Fruit fly (Drosophila melanogaster) whole organism, embryonic: ENCODE measurements around the gene Lrr47.
A peak's percentile ranks its signal among the peaks of the same experiment; 100 is the strongest.

Experiments used
- Aef1 ChIP-seq: fragments of 200-800 bp; sonication (Bioruptor generic); IDR thresholded peaks from 3 replicates; pipeline ENCODE4 v1.3.6; 2022; ENCODE audit warnings: missing biosample characterization, missing genetic modification characterization
- Atf6 ChIP-seq: fragments of 200-800 bp; sonication (Bioruptor generic); IDR thresholded peaks from 2 replicates; pipeline ENCODE4 v1.3.6; 2022; ENCODE audit warnings: missing biosample characterization, missing genetic modification characterization
- Bgb ChIP-seq: fragments of 200-800 bp; sonication (Bioruptor generic); IDR thresholded peaks from 2 replicates; pipeline ENCODE4 v1.3.6; 2022; ENCODE audit warnings: missing biosample characterization, missing genetic modification characterization; ENCODE audit not compliant: partially characterized antibody
- CG10959 ChIP-seq: fragments of 200-800 bp; sonication (Bioruptor generic); IDR thresholded peaks from 2 replicates; pipeline ENCODE4 v1.3.6; 2022; ENCODE audit warnings: missing biosample characterization, missing genetic modification characterization
- CG11398 ChIP-seq: fragments of 200-800 bp; sonication (Bioruptor generic); optimal IDR thresholded peaks from 2 replicates; lab custom pipeline; 2016; ENCODE audit warnings: missing biosample characterization, missing genetic modification characterization
- CG11504 ChIP-seq: fragments of 200-800 bp; sonication (Bioruptor generic); optimal IDR thresholded peaks from 3 replicates; lab custom pipeline; 2019; ENCODE audit warnings: missing biosample characterization, mild to moderate bottlenecking, missing genetic modification characterization, moderate library complexity
- CG11723 ChIP-seq: fragments of 200-800 bp; sonication (Bioruptor generic); optimal IDR thresholded peaks from 2 replicates; lab custom pipeline; 2017; ENCODE audit warnings: missing biosample characterization, mild to moderate bottlenecking, missing genetic modification characterization
- CG12071 ChIP-seq: fragments of 200-800 bp; sonication (Bioruptor generic); optimal IDR thresholded peaks from 3 replicates; lab custom pipeline; 2018; ENCODE audit warnings: missing biosample characterization, mild to moderate bottlenecking, missing genetic modification characterization
- CG12299 ChIP-seq: fragments of 200-800 bp; sonication (Bioruptor generic); optimal IDR thresholded peaks from 2 replicates; lab custom pipeline; 2018; ENCODE audit warnings: missing biosample characterization, mild to moderate bottlenecking, missing genetic modification characterization
- CG12769 ChIP-seq: fragments of 200-800 bp; sonication (Bioruptor generic); optimal IDR thresholded peaks from 2 replicates; lab custom pipeline; 2019; ENCODE audit warnings: missing biosample characterization, mild to moderate bottlenecking, missing genetic modification characterization, moderate library complexity
- CG13775 ChIP-seq: fragments of 200-800 bp; sonication (Bioruptor generic); optimal IDR thresholded peaks from 3 replicates; lab custom pipeline; 2017; ENCODE audit warnings: missing biosample characterization, mild to moderate bottlenecking, missing genetic modification characterization
- CG14441 ChIP-seq: fragments of 200-800 bp; sonication (Bioruptor generic); IDR thresholded peaks from 2 replicates; pipeline ENCODE4 v1.3.6; 2022; ENCODE audit warnings: missing biosample characterization, missing genetic modification characterization
- CG1602 ChIP-seq: fragments of 200-800 bp; sonication (Bioruptor generic); optimal IDR thresholded peaks from 3 replicates; lab custom pipeline; 2016; ENCODE audit warnings: missing biosample characterization, missing genetic modification characterization
- CG18262 ChIP-seq: fragments of 200-800 bp; optimal IDR thresholded peaks from 3 replicates; lab custom pipeline; 2019; ENCODE audit warnings: missing biosample characterization, mild to moderate bottlenecking, missing genetic modification characterization, moderate library complexity
- CG18764 ChIP-seq: fragments of 200-800 bp; sonication (Bioruptor generic); optimal IDR thresholded peaks from 3 replicates; lab custom pipeline; 2016; ENCODE audit warnings: missing biosample characterization, missing genetic modification characterization
- CG3407 ChIP-seq: fragments of 200-800 bp; sonication (Bioruptor generic); optimal IDR thresholded peaks from 2 replicates; lab custom pipeline; 2018; ENCODE audit warnings: missing biosample characterization, mild to moderate bottlenecking, missing genetic modification characterization
- CG4424 ChIP-seq: fragments of 200-800 bp; sonication (Bioruptor generic); optimal IDR thresholded peaks from 3 replicates; lab custom pipeline; 2016; ENCODE audit warnings: missing biosample characterization, missing genetic modification characterization
- CG4820 ChIP-seq: fragments of 200-800 bp; sonication (Bioruptor generic); optimal IDR thresholded peaks from 3 replicates; lab custom pipeline; 2016; ENCODE audit warnings: missing biosample characterization, missing genetic modification characterization
- CG6689 ChIP-seq: fragments of 200-800 bp; sonication (Bioruptor generic); IDR thresholded peaks from 2 replicates; pipeline ENCODE4 v1.3.6; 2022; ENCODE audit warnings: missing biosample characterization, missing genetic modification characterization
- CG7745 ChIP-seq: fragments of 200-800 bp; sonication (Bioruptor generic); optimal IDR thresholded peaks from 2 replicates; lab custom pipeline; 2018; ENCODE audit warnings: missing biosample characterization, mild to moderate bottlenecking, missing genetic modification characterization, moderate library complexity
- CG9817 ChIP-seq: fragments of 200-800 bp; sonication (Bioruptor generic); optimal IDR thresholded peaks from 2 replicates; lab custom pipeline; 2018; ENCODE audit warnings: missing biosample characterization, mild to moderate bottlenecking, missing genetic modification characterization, moderate library complexity
- Dfd ChIP-seq, 2 experiments: fragments of >200 bp; optimal IDR thresholded peaks; 2 replicates each; lab custom pipeline; 2017; ENCODE audit warnings: missing biosample characterization in 2 of 2, missing genetic modification characterization in 2 of 2
- Dref ChIP-seq: fragments of 200-800 bp; sonication (Bioruptor generic); IDR thresholded peaks from 2 replicates; pipeline ENCODE4 v1.3.6; 2022; ENCODE audit warnings: missing biosample characterization, missing genetic modification characterization
- Eip74EF ChIP-seq, 2 experiments: fragments of 200-800 bp in 1 of 2; fragments of >200 bp in 1 of 2; sonication (Bioruptor generic) in 1 of 2; optimal IDR thresholded peaks; 2 replicates each; lab custom pipeline; 2017 to 2019; ENCODE audit warnings: missing biosample characterization in 2 of 2, missing genetic modification characterization in 2 of 2, mild to moderate bottlenecking in 1 of 2, moderate library complexity in 1 of 2
- Elba2 ChIP-seq: fragments of 200-800 bp; sonication (Bioruptor generic); optimal IDR thresholded peaks from 3 replicates; lab custom pipeline; 2016; ENCODE audit warnings: missing biosample characterization, missing genetic modification characterization
- GATAe ChIP-seq: fragments of 200-800 bp; sonication (Bioruptor generic); conservative IDR thresholded peaks from 2 replicates; pipeline ENCODE4 v1.3.6; 2022; ENCODE audit warnings: missing biosample characterization, missing genetic modification characterization
- Hsf ChIP-seq: fragments of 200-800 bp; sonication (Bioruptor generic); optimal IDR thresholded peaks from 3 replicates; lab custom pipeline; 2016; ENCODE audit warnings: missing biosample characterization, missing genetic modification characterization
- Jarid2 ChIP-seq: fragments of 200-800 bp; sonication (Bioruptor generic); optimal IDR thresholded peaks from 3 replicates; lab custom pipeline; 2017; ENCODE audit warnings: mild to moderate bottlenecking, missing biosample characterization, missing genetic modification reagents, missing genetic modification characterization
- Lim3 ChIP-seq: fragments of 200-800 bp; sonication (Bioruptor generic); IDR thresholded peaks from 2 replicates; pipeline ENCODE4 v1.3.6; 2022; ENCODE audit warnings: missing biosample characterization, missing genetic modification characterization
- Mad ChIP-seq: fragments of 200-800 bp; sonication (Bioruptor generic); optimal IDR thresholded peaks from 2 replicates; lab custom pipeline; 2016; ENCODE audit warnings: missing biosample characterization, missing genetic modification characterization
- Max ChIP-seq: fragments of 200-800 bp; sonication (Bioruptor generic); optimal IDR thresholded peaks from 2 replicates; lab custom pipeline; 2016; ENCODE audit warnings: missing biosample characterization, mild to moderate bottlenecking, missing genetic modification characterization
- NC2β ChIP-seq: fragments of 200-800 bp; sonication (Bioruptor generic); optimal IDR thresholded peaks from 2 replicates; lab custom pipeline; 2016; ENCODE audit warnings: missing biosample characterization, missing genetic modification characterization
- ac ChIP-seq: fragments of 200-800 bp; sonication (Bioruptor generic); optimal IDR thresholded peaks from 3 replicates; lab custom pipeline; 2017; ENCODE audit warnings: missing biosample characterization, mild to moderate bottlenecking, missing genetic modification characterization
- bsh ChIP-seq, 2 experiments: fragments of 200-800 bp; sonication (Bioruptor generic); optimal IDR thresholded peaks; 2 replicates each; lab custom pipeline; 2017 to 2018; ENCODE audit warnings: mild to moderate bottlenecking in 2 of 2, missing biosample characterization in 2 of 2, missing genetic modification characterization in 2 of 2, moderate library complexity in 1 of 2
- disco-r ChIP-seq: fragments of 200-800 bp; sonication (Bioruptor generic); optimal IDR thresholded peaks from 2 replicates; lab custom pipeline; 2016; ENCODE audit warnings: missing biosample characterization, missing genetic modification characterization
- dmrt99B ChIP-seq: fragments of 200-800 bp; sonication (Bioruptor generic); optimal IDR thresholded peaks from 2 replicates; lab custom pipeline; 2018; ENCODE audit warnings: missing biosample characterization, mild to moderate bottlenecking, missing genetic modification characterization, moderate library complexity
- ewg ChIP-seq: fragments of 200-800 bp; sonication (Bioruptor generic); optimal IDR thresholded peaks from 3 replicates; lab custom pipeline; 2017; ENCODE audit warnings: mild to moderate bottlenecking, missing biosample characterization, missing genetic modification reagents, missing genetic modification characterization
- hkb ChIP-seq, 2 experiments: fragments of 200-800 bp in 1 of 2; fragments of >200 bp in 1 of 2; sonication (Bioruptor generic) in 1 of 2; IDR thresholded peaks in 1 of 2; optimal IDR thresholded peaks in 1 of 2; 2 replicates each; pipeline versions ENCODE4 v1.3.6 to Lab custom; 2017 to 2022; ENCODE audit warnings: missing biosample characterization in 1 of 2, missing genetic modification characterization in 1 of 2
- mirr ChIP-seq: fragments of 200-800 bp; sonication (Bioruptor generic); optimal IDR thresholded peaks from 3 replicates; lab custom pipeline; 2018; ENCODE audit warnings: missing biosample characterization, mild to moderate bottlenecking, missing genetic modification characterization
- nerfin-1 ChIP-seq: fragments of 200-800 bp; sonication (Bioruptor generic); optimal IDR thresholded peaks from 3 replicates; lab custom pipeline; 2019; ENCODE audit warnings: missing biosample characterization, mild to moderate bottlenecking, missing genetic modification characterization, moderate library complexity
- onecut ChIP-seq: fragments of 200-800 bp; sonication (Bioruptor generic); IDR thresholded peaks from 2 replicates; pipeline ENCODE4 v1.3.6; 2022; ENCODE audit warnings: missing biosample characterization, missing genetic modification characterization
- pho ChIP-seq: fragments of 200-800 bp; sonication (Bioruptor generic); optimal IDR thresholded peaks from 2 replicates; lab custom pipeline; 2016; ENCODE audit warnings: missing biosample characterization, missing genetic modification characterization
- pzg ChIP-seq: fragments of 200-800 bp; sonication (Bioruptor generic); optimal IDR thresholded peaks from 3 replicates; lab custom pipeline; 2018; ENCODE audit warnings: missing biosample characterization, mild to moderate bottlenecking, missing genetic modification characterization, moderate library complexity
- row ChIP-seq: fragments of 200-800 bp; sonication (Bioruptor generic); IDR thresholded peaks from 3 replicates; pipeline ENCODE4 v1.3.6; 2022; ENCODE audit warnings: missing biosample characterization, missing genetic modification characterization
- sqz ChIP-seq: fragments of 200-800 bp; sonication (Bioruptor generic); optimal IDR thresholded peaks from 3 replicates; lab custom pipeline; 2018; ENCODE audit warnings: missing biosample characterization, mild to moderate bottlenecking, missing genetic modification characterization
- stc ChIP-seq: fragments of 200-800 bp; sonication (Bioruptor generic); IDR thresholded peaks from 2 replicates; pipeline ENCODE4 v1.3.6; 2022; ENCODE audit warnings: missing biosample characterization, missing genetic modification characterization
- stwl ChIP-seq: fragments of 200-800 bp; sonication (Bioruptor generic); optimal IDR thresholded peaks from 3 replicates; lab custom pipeline; 2018; ENCODE audit warnings: missing biosample characterization, mild to moderate bottlenecking, missing genetic modification characterization, moderate library complexity
- twi ChIP-seq: fragments of 200-800 bp; optimal IDR thresholded peaks from 2 replicates; lab custom pipeline; 2019; ENCODE audit warnings: missing biosample characterization, mild to moderate bottlenecking, missing genetic modification characterization, moderate library complexity
- unc-4 ChIP-seq: fragments of 200-800 bp; sonication (Bioruptor generic); IDR thresholded peaks from 2 replicates; pipeline ENCODE4 v1.3.6; 2022; ENCODE audit warnings: missing biosample characterization, missing genetic modification characterization; ENCODE audit not compliant: partially characterized antibody
- z ChIP-seq: fragments of 200-800 bp; sonication (Bioruptor generic); IDR thresholded peaks from 3 replicates; pipeline ENCODE4 v1.3.6; 2022; ENCODE audit warnings: missing biosample characterization, missing genetic modification characterization

The Lrr47 gene

dm6 chr2L:10474268-10474678 is 42.9 kb upstream of the Lrr47 start, which contains the start of gene RluA-1 (continued):
- TF ChIP-seq CG7745 (peak; percentile 92), hkb (optimal IDR thresholded peaks at IDR 0.05; lab: Kevin White, UChicago) (no peak), hkb (GFP tag; IDR thresholded peaks at IDR 0.05; lab: Robert Waterston, UW) (peak; percentile 100), GATAe (GFP tag; lab: Robert Waterston, UW) (peak; percentile 96), pzg (GFP tag; lab: Kevin White, UChicago) (peak; percentile 26), Elba2 (GFP tag; lab: Kevin White, UChicago) (peak; percentile 94), Max (GFP tag; lab: Kevin White, UChicago) (peak; percentile 99), CG13775 (GFP tag; lab: Kevin White, UChicago) (peak; percentile 99), Mad (peak; percentile 98), CG18764 (GFP tag; lab: Kevin White, UChicago) (peak; percentile 98), unc-4 (GFP tag; lab: Robert Waterston, UW) (peak; percentile 52; the same call in 1 of the 2 replicates), dmrt99B (tag; lab: Kevin White, UChicago) (peak; percentile 99), CG6689 (peak; percentile 99), CG11723 (peak; percentile 99), nerfin-1 (tag; lab: Kevin White, UChicago) (peak; percentile 99), CG1602 (GFP tag; lab: Kevin White, UChicago) (peak; percentile 99), Lim3 (GFP tag; lab: Robert Waterston, UW) (peak; percentile 96), ewg (peak; percentile 99), disco-r (GFP tag; lab: Kevin White, UChicago) (peak; percentile 87), Bgb (GFP tag; lab: Robert Waterston, UW) (peak; percentile 53), z (GFP tag; lab: Robert Waterston, UW) (peak; percentile 86), CG12299 (peak; percentile 99), CG14441 (peak; percentile 99), stwl (peak; percentile 98), stc (peak; percentile 100), ac (GFP tag; lab: Kevin White, UChicago) (peak; percentile 98), CG11398 (GFP tag; lab: Kevin White, UChicago) (peak; percentile 87), Eip74EF (GFP tag; optimal IDR thresholded peaks at IDR 0.05; lab: Kevin White, UChicago) (peak in 1 of 2 experiments; percentile 99), twi (tag; lab: Kevin White, UChicago) (peak; percentile 99), Atf6 (GFP tag; lab: Robert Waterston, UW) (peak; percentile 97), mirr (GFP tag; lab: Kevin White, UChicago) (peak; percentile 97), CG3407 (GFP tag; lab: Kevin White, UChicago) (peak; percentile 99), CG4424 (peak; percentile 99), onecut (GFP tag; lab: Robert Waterston, UW) (peak; percentile 94), pho (peak; percentile 92), Hsf (GFP tag; lab: Kevin White, UChicago) (peak; percentile 98), Aef1 (GFP tag; lab: Robert Waterston, UW) (peak; percentile 87), CG12769 (tag; lab: Kevin White, UChicago) (peak; percentile 98), sqz (GFP tag; lab: Kevin White, UChicago) (peak; percentile 99), CG18262 (tag; lab: Kevin White, UChicago) (peak; percentile 100), CG11504 (tag; lab: Kevin White, UChicago) (peak; percentile 96), CG9817 (tag; lab: Kevin White, UChicago) (peak; percentile 99), CG12071 (GFP tag; lab: Kevin White, UChicago) (peak; percentile 99), Dref (GFP tag; lab: Robert Waterston, UW) (peak; percentile 44), NC2β (GFP tag; lab: Kevin White, UChicago) (peak; percentile 95), row (GFP tag; lab: Robert Waterston, UW) (peak; percentile 99), CG10959 (peak; percentile 91), Dfd (GFP tag; optimal IDR thresholded peaks at IDR 0.05; lab: Kevin White, UChicago) (no peak), Jarid2 (GFP tag; lab: Kevin White, UChicago) (peak; percentile 94), CG4820 (peak; percentile 99), bsh (GFP tag; optimal IDR thresholded peaks at IDR 0.05; lab: Kevin White, UChicago) (peak; percentile 94 to 100)
